Worm (Caenorhabditis elegans) whole organism, mixed stage, embryonic: ENCODE results near the gene Y110A2AL.1.
"Not testable (repeated sequence)": the region's sequence is repeated elsewhere in the genome, so short reads cannot be mapped to it uniquely, and the experiment has no call there.

Source experiments
- bed-3 ChIP-seq: fragments of 200-800 bp; sonication (Bioruptor generic); optimal IDR thresholded peaks from 3 replicates; lab custom pipeline; 2018; ENCODE audit warnings: mild to moderate bottlenecking, missing genetic modification characterization, moderate library complexity, missing compliant biosample characterization
- ceh-39 ChIP-seq: fragments of 150-350 bp; optimal IDR thresholded peaks from 2 replicates; lab custom pipeline; 2014; ENCODE audit warnings: missing biosample characterization, missing genetic modification characterization
- elt-3 ChIP-seq: fragments of 150-350 bp; optimal IDR thresholded peaks from 2 replicates; lab custom pipeline; 2014; ENCODE audit warnings: missing biosample characterization, missing genetic modification characterization
- flh-1 ChIP-seq: fragments of 200-800 bp; sonication (Bioruptor generic); optimal IDR thresholded peaks from 2 replicates; lab custom pipeline; 2018; ENCODE audit warnings: mild to moderate bottlenecking, missing genetic modification characterization, moderate library complexity, missing compliant biosample characterization
- lin-13 ChIP-seq: fragments of 150-350 bp; optimal IDR thresholded peaks from 2 replicates; lab custom pipeline; 2014; ENCODE audit warnings: missing biosample characterization, missing genetic modification characterization
- lsy-2 ChIP-seq: fragments of 150-350 bp; optimal IDR thresholded peaks from 2 replicates; lab custom pipeline; 2014; ENCODE audit warnings: missing biosample characterization, missing genetic modification characterization
- mab-5 ChIP-seq: fragments of 150-350 bp; optimal IDR thresholded peaks from 2 replicates; lab custom pipeline; 2014; ENCODE audit warnings: missing biosample characterization, missing genetic modification characterization
- mls-2 ChIP-seq: sonication (generic microtip); optimal IDR thresholded peaks from 2 replicates; lab custom pipeline; 2016; ENCODE audit warnings: mild to moderate bottlenecking, missing genetic modification characterization, moderate library complexity, missing compliant biosample characterization
- nhr-76 ChIP-seq: sonication (generic microtip); optimal IDR thresholded peaks from 2 replicates; lab custom pipeline; 2017; ENCODE audit warnings: missing biosample characterization, missing genetic modification characterization
- unc-39 ChIP-seq: fragments of 150-350 bp; optimal IDR thresholded peaks from 2 replicates; lab custom pipeline; 2014; ENCODE audit warnings: missing biosample characterization, missing genetic modification characterization
- unc-62 ChIP-seq: fragments of 150-350 bp; optimal IDR thresholded peaks from 2 replicates; lab custom pipeline; 2014; ENCODE audit warnings: missing biosample characterization, missing genetic modification reagents, missing genetic modification characterization
- ztf-11 ChIP-seq: fragments of 150-350 bp; optimal IDR thresholded peaks from 2 replicates; lab custom pipeline; 2014; ENCODE audit warnings: missing biosample characterization, missing genetic modification characterization

- TF ChIP-seq mab-5 (tag; lab: Kevin White, UChicago); nhr-76; bed-3 (GFP tag; lab: Kevin White, UChicago); ceh-39 (tag; lab: Kevin White, UChicago); unc-62 (GFP tag; lab: Kevin White, UChicago); lsy-2 (tag; lab: Kevin White, UChicago); flh-1; elt-3; mls-2; ztf-11 (tag; lab: Kevin White, UChicago); unc-39 (tag; lab: Kevin White, UChicago); lin-13 (tag; lab: Kevin White, UChicago): not testable (repeated sequence)
These were observed 35.9 kb upstream of the Y110A2AL.1 start, which contains the start of gene Y110A2AL.4 for ce11 chrII:2839004-2839403.
